Worm (Caenorhabditis elegans) whole organism, young adult: ENCODE data around the gene srw-130.
A peak's percentile ranks its signal among the peaks of the same experiment; 100 is the strongest.

Experiments used
- B0019.2 ChIP-seq: fragments of 200-800 bp; sonication (Bioruptor generic); conservative IDR thresholded peaks from 2 replicates; pipeline ENCODE4 v1.3.6; 2022; ENCODE audit warnings: missing genetic modification reagents, missing genetic modification characterization, missing compliant biosample characterization
- B0035.1 ChIP-seq: sonication (generic microtip); optimal IDR thresholded peaks from 2 replicates; lab custom pipeline; 2016; ENCODE audit warnings: missing genetic modification characterization, mild to moderate bottlenecking, missing compliant biosample characterization, missing genotype, missing genetic modification reagents
- C06A6.2 ChIP-seq: fragments of 200-800 bp; sonication (Bioruptor generic); conservative IDR thresholded peaks from 2 replicates; pipeline ENCODE4 v1.3.6; 2022; ENCODE audit warnings: missing genetic modification characterization, missing compliant biosample characterization
- D2030.7 ChIP-seq: fragments of 200-800 bp; sonication (Bioruptor generic); IDR thresholded peaks from 2 replicates; pipeline ENCODE4 v1.3.6; 2022; ENCODE audit warnings: missing genetic modification reagents, missing genetic modification characterization, missing compliant biosample characterization
- F23B12.7 ChIP-seq: sonication (generic microtip); optimal IDR thresholded peaks from 2 replicates; lab custom pipeline; 2017; ENCODE audit warnings: missing genetic modification characterization, mild to moderate bottlenecking, missing compliant biosample characterization, antibody characterized with exemption, moderate library complexity; ENCODE audit not compliant: insufficient read depth
- F33H1.4 ChIP-seq: fragments of 200-800 bp; sonication (Bioruptor generic); IDR thresholded peaks from 2 replicates; pipeline ENCODE4 v1.3.6; 2022; ENCODE audit warnings: missing genetic modification reagents, missing genetic modification characterization, missing compliant biosample characterization
- F37B4.10 ChIP-seq: fragments of 200-800 bp; sonication (Bioruptor generic); IDR thresholded peaks from 2 replicates; pipeline ENCODE4 v1.3.6; 2022; ENCODE audit warnings: missing genetic modification characterization, missing compliant biosample characterization
- F39B2.1 ChIP-seq: fragments of 200-800 bp; sonication (Bioruptor generic); IDR thresholded peaks from 2 replicates; pipeline ENCODE4 v1.3.6; 2022; ENCODE audit warnings: missing genetic modification reagents, missing genetic modification characterization, missing compliant biosample characterization
- F52B5.7 ChIP-seq: sonication (generic microtip); optimal IDR thresholded peaks from 2 replicates; lab custom pipeline; 2016; ENCODE audit warnings: mild to moderate bottlenecking, missing genetic modification characterization, missing compliant biosample characterization
- T26A5.8 ChIP-seq: sonication (generic microtip); optimal IDR thresholded peaks from 2 replicates; lab custom pipeline; 2016; ENCODE audit warnings: missing genetic modification characterization, missing compliant biosample characterization
- Y53G8AR.9 ChIP-seq: fragments of 200-800 bp; sonication (Bioruptor generic); conservative IDR thresholded peaks from 2 replicates; pipeline ENCODE4 v1.3.6; 2022; ENCODE audit warnings: missing genetic modification reagents, missing genetic modification characterization, missing compliant biosample characterization
- Y56A3A.18 ChIP-seq: fragments of 200-800 bp; sonication (Bioruptor generic); IDR thresholded peaks from 2 replicates; pipeline ENCODE4 v1.3.6; 2022; ENCODE audit warnings: missing genetic modification reagents, missing genetic modification characterization, missing compliant biosample characterization
- Y79H2A.3 ChIP-seq: fragments of 200-800 bp; sonication (Bioruptor generic); conservative IDR thresholded peaks from 2 replicates; pipeline ENCODE4 v1.3.6; 2022; ENCODE audit warnings: missing genetic modification reagents, missing genetic modification characterization, missing compliant biosample characterization
- ZK185.1 ChIP-seq: sonication (generic microtip); optimal IDR thresholded peaks from 2 replicates; lab custom pipeline; 2016; ENCODE audit warnings: mild to moderate bottlenecking, missing genetic modification characterization, missing compliant biosample characterization; ENCODE audit not compliant: poor library complexity, severe bottlenecking
- aptf-3 ChIP-seq: fragments of 200-800 bp; sonication (Bioruptor generic); IDR thresholded peaks from 2 replicates; pipeline ENCODE4 v1.3.6; 2022; ENCODE audit warnings: missing genetic modification characterization, missing compliant biosample characterization
- bed-1 ChIP-seq: fragments of 200-800 bp; sonication (Bioruptor generic); IDR thresholded peaks from 2 replicates; pipeline ENCODE4 v1.3.6; 2022; ENCODE audit warnings: missing genetic modification reagents, missing genetic modification characterization, missing compliant biosample characterization
- ccch-3 ChIP-seq: fragments of 200-800 bp; sonication (Bioruptor generic); optimal IDR thresholded peaks from 2 replicates; lab custom pipeline; 2018; ENCODE audit warnings: mild to moderate bottlenecking, missing genetic modification characterization, missing compliant biosample characterization
- cebp-2 ChIP-seq: fragments of 200-800 bp; sonication (Bioruptor generic); IDR thresholded peaks from 2 replicates; pipeline ENCODE4 v1.3.6; 2022; ENCODE audit warnings: missing genetic modification characterization, missing compliant biosample characterization
- ceh-40 ChIP-seq: fragments of 200-800 bp; sonication (Bioruptor generic); IDR thresholded peaks from 2 replicates; pipeline ENCODE4 v1.3.6; 2022; ENCODE audit warnings: missing genetic modification characterization, missing compliant biosample characterization
- ceh-58 ChIP-seq: fragments of 200-800 bp; sonication (Bioruptor generic); IDR thresholded peaks from 2 replicates; pipeline ENCODE4 v1.3.6; 2022; ENCODE audit warnings: missing genetic modification characterization, missing compliant biosample characterization
- ceh-79 ChIP-seq: sonication (generic microtip); optimal IDR thresholded peaks from 2 replicates; lab custom pipeline; 2017; ENCODE audit warnings: mild to moderate bottlenecking, missing genetic modification characterization, missing compliant biosample characterization
- ceh-91 ChIP-seq: fragments of 200-800 bp; sonication (Bioruptor generic); IDR thresholded peaks from 2 replicates; pipeline ENCODE4 v1.3.6; 2022; ENCODE audit warnings: missing genetic modification reagents, missing genetic modification characterization, missing compliant biosample characterization
- die-1 ChIP-seq: sonication (generic microtip); optimal IDR thresholded peaks from 2 replicates; lab custom pipeline; 2016; ENCODE audit warnings: missing genotype, mild to moderate bottlenecking, missing genetic modification characterization, missing compliant biosample characterization
- dpff-1 ChIP-seq: sonication (generic microtip); optimal IDR thresholded peaks from 2 replicates; lab custom pipeline; 2017; ENCODE audit warnings: mild to moderate bottlenecking, missing genetic modification characterization, missing compliant biosample characterization
- egrh-3 ChIP-seq: fragments of 200-800 bp; sonication (Bioruptor generic); IDR thresholded peaks from 2 replicates; pipeline ENCODE4 v1.3.6; 2022; ENCODE audit warnings: missing genetic modification reagents, missing genetic modification characterization, missing compliant biosample characterization
- gei-17 ChIP-seq: fragments of 200-800 bp; sonication (Bioruptor generic); optimal IDR thresholded peaks from 2 replicates; lab custom pipeline; 2018; ENCODE audit warnings: mild to moderate bottlenecking, missing genetic modification characterization, missing compliant biosample characterization
- him-1 ChIP-seq: sonication (generic microtip); optimal IDR thresholded peaks from 2 replicates; lab custom pipeline; 2016; ENCODE audit warnings: missing genotype, missing genetic modification reagents, missing genetic modification characterization, missing compliant biosample characterization
- hlh-26 ChIP-seq: fragments of 200-800 bp; sonication (Bioruptor generic); conservative IDR thresholded peaks from 2 replicates; pipeline ENCODE4 v1.3.6; 2022; ENCODE audit warnings: missing genetic modification reagents, missing genetic modification characterization, missing compliant biosample characterization
- hmg-1.2 ChIP-seq: fragments of 200-800 bp; sonication (Bioruptor generic); IDR thresholded peaks from 2 replicates; pipeline ENCODE4 v1.3.6; 2022; ENCODE audit warnings: missing genetic modification reagents, missing genetic modification characterization, missing compliant biosample characterization
- lag-1 ChIP-seq: fragments of 200-800 bp; sonication (Bioruptor generic); IDR thresholded peaks from 2 replicates; pipeline ENCODE4 v1.3.6; 2022; ENCODE audit warnings: missing genetic modification reagents, missing genetic modification characterization, missing compliant biosample characterization
- lin-26 ChIP-seq: fragments of 200-800 bp; sonication (Bioruptor generic); IDR thresholded peaks from 2 replicates; pipeline ENCODE4 v1.3.6; 2022; ENCODE audit warnings: missing genetic modification reagents, missing genetic modification characterization, missing compliant biosample characterization
- lin-35 ChIP-seq, 3 experiments: fragments of 150-350 bp in 2 of 3; sonication (generic microtip) in 1 of 3; optimal IDR thresholded peaks; 2 replicates each; lab custom pipeline; 2014 to 2018; ENCODE audit warnings: missing biosample characterization in 3 of 3, missing genetic modification characterization in 3 of 3, missing genetic modification reagents in 3 of 3
- lin-40 ChIP-seq: sonication (generic microtip); optimal IDR thresholded peaks from 2 replicates; lab custom pipeline; 2016; ENCODE audit warnings: missing genetic modification characterization, mild to moderate bottlenecking, missing compliant biosample characterization, missing genotype, missing genetic modification reagents
- lin-54 ChIP-seq: fragments of 200-800 bp; sonication (Bioruptor generic); optimal IDR thresholded peaks from 2 replicates; lab custom pipeline; 2018; ENCODE audit warnings: mild to moderate bottlenecking, missing genetic modification characterization, missing compliant biosample characterization
- madf-3 ChIP-seq: fragments of 200-800 bp; sonication (Bioruptor generic); IDR thresholded peaks from 2 replicates; pipeline ENCODE4 v1.3.6; 2022; ENCODE audit warnings: missing genetic modification reagents, missing genetic modification characterization, missing compliant biosample characterization
- mel-28 ChIP-seq: sonication (generic microtip); optimal IDR thresholded peaks from 2 replicates; lab custom pipeline; 2016; ENCODE audit warnings: borderline replicate concordance, mild to moderate bottlenecking, missing genetic modification characterization, missing compliant biosample characterization
- nfyb-1 ChIP-seq: fragments of 200-800 bp; sonication (Bioruptor generic); IDR thresholded peaks from 2 replicates; pipeline ENCODE4 v1.3.6; 2022; ENCODE audit warnings: missing genetic modification reagents, missing genetic modification characterization, missing compliant biosample characterization
- nhr-120 ChIP-seq: fragments of 200-800 bp; sonication (Bioruptor generic); IDR thresholded peaks from 2 replicates; pipeline ENCODE4 v1.3.6; 2022; ENCODE audit warnings: missing genetic modification characterization, missing compliant biosample characterization
- nhr-179 ChIP-seq: sonication (generic microtip); optimal IDR thresholded peaks from 2 replicates; lab custom pipeline; 2016; ENCODE audit warnings: mild to moderate bottlenecking, missing genetic modification characterization, missing compliant biosample characterization
- nhr-27 ChIP-seq: fragments of 200-800 bp; sonication (Bioruptor generic); optimal IDR thresholded peaks from 2 replicates; lab custom pipeline; 2018; ENCODE audit warnings: mild to moderate bottlenecking, missing genetic modification characterization, moderate library complexity, missing compliant biosample characterization
- pbrm-1 ChIP-seq: fragments of 200-800 bp; sonication (Bioruptor generic); IDR thresholded peaks from 2 replicates; pipeline ENCODE4 v1.3.6; 2022; ENCODE audit warnings: missing genetic modification reagents, missing genetic modification characterization, missing compliant biosample characterization
- pha-4 ChIP-seq: fragments of 150-350 bp; sonication (generic microtip); optimal IDR thresholded peaks from 2 replicates; lab custom pipeline; 2014; ENCODE audit warnings: missing biosample characterization, missing genetic modification reagents, missing genetic modification characterization
- rec-8 ChIP-seq, 2 experiments: sonication (generic microtip); optimal IDR thresholded peaks; 2 replicates each; lab custom pipeline; 2016; ENCODE audit warnings: mild to moderate bottlenecking in 2 of 2, missing genetic modification characterization in 2 of 2, missing genetic modification reagents in 2 of 2, missing genotype in 2 of 2, missing biosample characterization in 1 of 2, missing compliant biosample characterization in 1 of 2, moderate library complexity in 1 of 2
- repo-1 ChIP-seq: sonication (generic microtip); optimal IDR thresholded peaks from 2 replicates; lab custom pipeline; 2017; ENCODE audit warnings: mild to moderate bottlenecking, missing genetic modification characterization, missing compliant biosample characterization
- sdz-38 ChIP-seq: sonication (generic microtip); optimal IDR thresholded peaks from 2 replicates; lab custom pipeline; 2016; ENCODE audit warnings: missing genotype, missing genetic modification characterization, missing compliant biosample characterization
- snpc-3.4 ChIP-seq: sonication (generic microtip); optimal IDR thresholded peaks from 2 replicates; lab custom pipeline; 2017; ENCODE audit warnings: missing genetic modification characterization, mild to moderate bottlenecking, missing compliant biosample characterization, antibody characterized with exemption, moderate library complexity, missing genotype, missing genetic modification reagents
- unc-62 ChIP-seq: fragments of 150-350 bp; optimal IDR thresholded peaks from 2 replicates; lab custom pipeline; 2014; ENCODE audit warnings: missing biosample characterization, missing genetic modification reagents, missing genetic modification characterization
- ztf-18 ChIP-seq: sonication (generic microtip); optimal IDR thresholded peaks from 2 replicates; lab custom pipeline; 2016; ENCODE audit warnings: missing genotype, mild to moderate bottlenecking, missing genetic modification characterization, missing compliant biosample characterization
- ztf-28 ChIP-seq: fragments of 200-800 bp; sonication (Bioruptor generic); IDR thresholded peaks from 2 replicates; pipeline ENCODE4 v1.3.6; 2022; ENCODE audit warnings: missing genetic modification reagents, missing genetic modification characterization, missing compliant biosample characterization
- ztf-6 ChIP-seq: fragments of 200-800 bp; sonication (Bioruptor generic); IDR thresholded peaks from 2 replicates; pipeline ENCODE4 v1.3.6; 2022; ENCODE audit warnings: missing genetic modification reagents, missing genetic modification characterization, missing compliant biosample characterization

srw-130 gene

ce11 chrV:3578813-3579212, 30.1 kb upstream of the srw-130 start, which contains the start of gene pygl-1 (continued):
- no peak for TF ChIP-seq ceh-79 (tag; lab: Kevin White, UChicago)
- TF ChIP-seq T26A5.8 (tag; lab: Kevin White, UChicago), result no peak
- peak; percentile 57 for TF ChIP-seq him-1
- TF ChIP-seq B0019.2 (GFP tag; lab: Robert Waterston, UW), result peak; percentile 96
- no peak for TF ChIP-seq rec-8 (tag; optimal IDR thresholded peaks at IDR 0.05; lab: Kevin White, UChicago)
- TF ChIP-seq gei-17 (GFP tag; lab: Kevin White, UChicago), result no peak
- no peak for TF ChIP-seq nfyb-1 (GFP tag; lab: Robert Waterston, UW)
- no peak for TF ChIP-seq repo-1 (tag; lab: Kevin White, UChicago)
- peak; percentile 94 for TF ChIP-seq lin-54
- TF ChIP-seq mel-28 (tag; lab: Kevin White, UChicago), result no peak
- no peak for TF ChIP-seq lag-1 (GFP tag; lab: Robert Waterston, UW)
- TF ChIP-seq hlh-26, result no peak
- TF ChIP-seq lin-26 (GFP tag; lab: Robert Waterston, UW), result no peak
- no peak for TF ChIP-seq F52B5.7 (tag; lab: Kevin White, UChicago)
- TF ChIP-seq lin-40 (tag; lab: Kevin White, UChicago), result no peak
- TF ChIP-seq ceh-58 (GFP tag; lab: Robert Waterston, UW), result no peak
- TF ChIP-seq Y53G8AR.9 (GFP tag; lab: Robert Waterston, UW), result peak; percentile 64
- TF ChIP-seq die-1 (tag; lab: Kevin White, UChicago), result no peak
- TF ChIP-seq lin-35 (GFP tag; optimal IDR thresholded peaks at IDR 0.05; lab: Kevin White, UChicago), result peak in 2 of 3 experiments; percentile 35 to 90
- no peak for TF ChIP-seq ZK185.1 (tag; lab: Kevin White, UChicago)
- TF ChIP-seq sdz-38, result no peak
- no peak for TF ChIP-seq F39B2.1
- TF ChIP-seq ceh-91, result peak; percentile 99
- TF ChIP-seq aptf-3 (GFP tag; lab: Robert Waterston, UW), result no peak
- TF ChIP-seq F33H1.4 (GFP tag; lab: Robert Waterston, UW), result peak; percentile 86
- TF ChIP-seq ztf-28 (GFP tag; lab: Robert Waterston, UW), result peak; percentile 69; the same call in 1 of the 2 replicates
- TF ChIP-seq ztf-18, result no peak
- no peak for TF ChIP-seq bed-1 (GFP tag; lab: Robert Waterston, UW)
- peak; percentile 74; the same call in 1 of the 2 replicates for TF ChIP-seq pbrm-1 (GFP tag; lab: Robert Waterston, UW)
- no peak for TF ChIP-seq C06A6.2 (GFP tag; lab: Robert Waterston, UW)
- TF ChIP-seq nhr-27 (tag; lab: Kevin White, UChicago), result no peak
- TF ChIP-seq nhr-120 (GFP tag; lab: Robert Waterston, UW), result no peak
- peak; percentile 12; the same call in 1 of the 2 replicates for TF ChIP-seq egrh-3 (GFP tag; lab: Robert Waterston, UW)
- TF ChIP-seq F23B12.7, result no peak
- no peak for TF ChIP-seq cebp-2
- TF ChIP-seq Y79H2A.3 (GFP tag; lab: Robert Waterston, UW), result peak; percentile 84
- no peak for TF ChIP-seq ceh-40 (GFP tag; lab: Robert Waterston, UW)
- TF ChIP-seq madf-3 (GFP tag; lab: Robert Waterston, UW), result peak; percentile 90
- no peak for TF ChIP-seq dpff-1 (tag; lab: Kevin White, UChicago)
- TF ChIP-seq nhr-179 (tag; lab: Kevin White, UChicago), result no peak
- TF ChIP-seq snpc-3.4, result peak; percentile 89
- TF ChIP-seq ccch-3 (GFP tag; lab: Kevin White, UChicago), result no peak
- no peak for TF ChIP-seq unc-62 (GFP tag; lab: Kevin White, UChicago)
- TF ChIP-seq hmg-1.2, result peak; percentile 70
- TF ChIP-seq D2030.7 (GFP tag; lab: Robert Waterston, UW), result peak; percentile 99
- TF ChIP-seq Y56A3A.18 (GFP tag; lab: Robert Waterston, UW), result no peak
- TF ChIP-seq ztf-6, result no peak
- no peak for TF ChIP-seq pha-4 (tag; lab: Kevin White, UChicago)
- no peak for TF ChIP-seq F37B4.10
- no peak for TF ChIP-seq B0035.1 (tag; lab: Kevin White, UChicago)
